1 worm cellular context compared by ENCODE assay signal in genomic region chrX:11482637-11483036, ce11.
TF ChIP-seq lines count a peak whose summit lies in the region.

No protein-coding gene starts in this region.

TF ChIP-seq in whole organism, L1 larva, 84 proteins besides CTCF, POLR2A, EP300 and RAD21 (continued from another document):
- TF ChIP-seq fos-1 (tag; optimal IDR thresholded peaks at IDR 0.05; lab: Kevin White, UChicago) (no peak), rnt-1 (tag; optimal IDR thresholded peaks at IDR 0.05; lab: Kevin White, UChicago) (no peak), grh-1 (GFP tag; IDR thresholded peaks at IDR 0.05; lab: Robert Waterston, UW) (no peak), nhr-28 (tag; optimal IDR thresholded peaks at IDR 0.05; lab: Kevin White, UChicago) (no peak), swsn-7 (tag; optimal IDR thresholded peaks at IDR 0.05; lab: Kevin White, UChicago) (no peak), egl-27 (tag; optimal IDR thresholded peaks at IDR 0.05; lab: Kevin White, UChicago) (no peak), tlp-1 (tag; optimal IDR thresholded peaks at IDR 0.05; lab: Kevin White, UChicago) (no peak), unc-30 (tag; optimal IDR thresholded peaks at IDR 0.05; lab: Kevin White, UChicago) (no peak), sox-4 (tag; optimal IDR thresholded peaks at IDR 0.05; lab: Kevin White, UChicago) (no peak), unc-62 (GFP tag; optimal IDR thresholded peaks at IDR 0.05; lab: Kevin White, UChicago) (no peak), unc-130 (tag; optimal IDR thresholded peaks at IDR 0.05; lab: Kevin White, UChicago) (no peak), aly-2 (tag; optimal IDR thresholded peaks at IDR 0.05; lab: Kevin White, UChicago) (no peak), C04F5.9 (tag; optimal IDR thresholded peaks at IDR 0.05; lab: Kevin White, UChicago) (no peak), ceh-8 (GFP tag; optimal IDR thresholded peaks at IDR 0.05; lab: Kevin White, UChicago) (no peak), tbx-2 (tag; optimal IDR thresholded peaks at IDR 0.05; lab: Kevin White, UChicago) (peak; percentile 60), zag-1 (tag; optimal IDR thresholded peaks at IDR 0.05; lab: Kevin White, UChicago) (no peak), nhr-11 (tag; optimal IDR thresholded peaks at IDR 0.05; lab: Kevin White, UChicago) (no peak), sup-37 (GFP tag; optimal IDR thresholded peaks at IDR 0.05; lab: Kevin White, UChicago) (no peak), mep-1 (tag; optimal IDR thresholded peaks at IDR 0.05; lab: Kevin White, UChicago) (no peak), C34B4.2 (tag; optimal IDR thresholded peaks at IDR 0.05; lab: Kevin White, UChicago) (no peak), mef-2 (tag; optimal IDR thresholded peaks at IDR 0.05; lab: Kevin White, UChicago) (no peak), fkh-8 (tag; optimal IDR thresholded peaks at IDR 0.05; lab: Kevin White, UChicago) (no peak), dpl-1 (GFP tag; optimal IDR thresholded peaks at IDR 0.05; lab: Kevin White, UChicago) (no peak), efl-3 (GFP tag; optimal IDR thresholded peaks at IDR 0.05; lab: Kevin White, UChicago) (no peak), jun-1 (tag; optimal IDR thresholded peaks at IDR 0.05; lab: Kevin White, UChicago) (no peak), dsc-1 (tag; optimal IDR thresholded peaks at IDR 0.05; lab: Kevin White, UChicago) (no peak), hlh-17 (GFP tag; optimal IDR thresholded peaks at IDR 0.05; lab: Kevin White, UChicago; ENCODE audit: borderline replicate concordance) (no peak), ets-5 (GFP tag; IDR thresholded peaks at IDR 0.05; lab: Robert Waterston, UW) (no peak), isw-1 (GFP tag; IDR thresholded peaks at IDR 0.05; lab: Robert Waterston, UW) (no peak), hlh-4 (tag; optimal IDR thresholded peaks at IDR 0.05; lab: Kevin White, UChicago) (no peak), ceh-90 (tag; optimal IDR thresholded peaks at IDR 0.05; lab: Kevin White, UChicago) (no peak), nhr-20 (tag; optimal IDR thresholded peaks at IDR 0.05; lab: Kevin White, UChicago) (peak; percentile 21), mdl-1 (tag; optimal IDR thresholded peaks at IDR 0.05; lab: Kevin White, UChicago) (peak in 1 of 2 experiments; percentile 11), zip-4 (GFP tag; optimal IDR thresholded peaks at IDR 0.05; lab: Kevin White, UChicago) (no peak), ama-1 (optimal IDR thresholded peaks at IDR 0.05; lab: Kevin White, UChicago) (no peak), nhr-77 (tag; optimal IDR thresholded peaks at IDR 0.05; lab: Kevin White, UChicago) (peak; percentile 78), aha-1 (tag; optimal IDR thresholded peaks at IDR 0.05; lab: Kevin White, UChicago) (no peak), elt-2 (tag; optimal IDR thresholded peaks at IDR 0.05; lab: Kevin White, UChicago) (peak; percentile 72)
